Fruit fly (Drosophila melanogaster): ENCODE measurements around the gene Pex16.
A peak's percentile ranks its signal among the peaks of the same experiment; 100 is the strongest.

The Pex16 gene

dm6 chr3L:20778224-20779063, at the start of gene Pex16, which contains the start of gene Pex14:
Pex16 (minus strand) TSS chr3L:20778264.
Pex14 (plus strand) TSS chr3L:20778799.
- TF ChIP-seq CG11902 (GFP tag; optimal IDR thresholded peaks at IDR 0.05): peak; percentile 66
- TF ChIP-seq eg (GFP tag; IDR thresholded peaks at IDR 0.05): peak; percentile 74
- peak; percentile 83 for TF ChIP-seq lz (GFP tag; optimal IDR thresholded peaks at IDR 0.05)
- TF ChIP-seq dsx (GFP tag; optimal IDR thresholded peaks at IDR 0.05; ENCODE audit: poor library complexity, severe bottlenecking): peak; percentile 48
- no peak for TF ChIP-seq CG34406 (GFP tag; optimal IDR thresholded peaks at IDR 0.05)
- TF ChIP-seq Sox14 (GFP tag; optimal IDR thresholded peaks at IDR 0.05): peak; percentile 75
- no peak for TF ChIP-seq CG1621 (tag; optimal IDR thresholded peaks at IDR 0.05)
- peak; percentile 12 for TF ChIP-seq Blimp-1 (GFP tag; optimal IDR thresholded peaks at IDR 0.05)
- no peak for TF ChIP-seq fd85E (GFP tag; optimal IDR thresholded peaks at IDR 0.05)
- peak; percentile 87 for TF ChIP-seq Hr39 (GFP tag; optimal IDR thresholded peaks at IDR 0.05)
- TF ChIP-seq CG15336 (GFP tag; IDR thresholded peaks at IDR 0.05): peak; percentile 59
- peak; percentile 86 for TF ChIP-seq CG31627 (GFP tag; optimal IDR thresholded peaks at IDR 0.05)
- TF ChIP-seq CG6276 (GFP tag; optimal IDR thresholded peaks at IDR 0.05): peak; percentile 26
- TF ChIP-seq svp (GFP tag): peak; percentile 91
- peak; percentile 22 to 38 for TF ChIP-seq ss (GFP tag; optimal IDR thresholded peaks at IDR 0.05)
- no peak for TF ChIP-seq Sox102F (GFP tag; optimal IDR thresholded peaks at IDR 0.05)
- TF ChIP-seq Eip75B (GFP tag; optimal IDR thresholded peaks at IDR 0.05): no peak
- TF ChIP-seq Ets21C (GFP tag; optimal IDR thresholded peaks at IDR 0.05): peak; percentile 74
- TF ChIP-seq CG8632 (GFP tag; optimal IDR thresholded peaks at IDR 0.05): no peak
- no peak for TF ChIP-seq CG10631 (GFP tag; optimal IDR thresholded peaks at IDR 0.05)
- peak; percentile 74 for TF ChIP-seq acj6 (GFP tag; optimal IDR thresholded peaks at IDR 0.05)
- TF ChIP-seq CG4318 (GFP tag; optimal IDR thresholded peaks at IDR 0.05): no peak
- peak; percentile 75 for TF ChIP-seq CG3919 (GFP tag; optimal IDR thresholded peaks at IDR 0.05)
- peak in 1 of 2 experiments; percentile 51 for TF ChIP-seq salr (GFP tag; optimal IDR thresholded peaks at IDR 0.05)
- TF ChIP-seq Gug (GFP tag; IDR thresholded peaks at IDR 0.05): peak; percentile 51
- TF ChIP-seq vri (GFP tag; optimal IDR thresholded peaks at IDR 0.05): no peak
- TF ChIP-seq dac (GFP tag; optimal IDR thresholded peaks at IDR 0.05): peak; percentile 27
- TF ChIP-seq CG6792 (GFP tag; optimal IDR thresholded peaks at IDR 0.05): peak; percentile 61
- no peak for TF ChIP-seq OdsH (GFP tag; optimal IDR thresholded peaks at IDR 0.05)
- no peak for TF ChIP-seq CG6808 (GFP tag; optimal IDR thresholded peaks at IDR 0.05)
- no peak for TF ChIP-seq CG8119 (GFP tag; IDR thresholded peaks at IDR 0.05)
- peak; percentile 89 for TF ChIP-seq Eip78C (GFP tag)
- peak; percentile 51 for TF ChIP-seq fd59A (GFP tag; optimal IDR thresholded peaks at IDR 0.05)
- TF ChIP-seq Sox15 (GFP tag; optimal IDR thresholded peaks at IDR 0.05): peak; percentile 63
- no peak for TF ChIP-seq Met (GFP tag; optimal IDR thresholded peaks at IDR 0.05)
- no peak for TF ChIP-seq CG6854 (GFP tag; optimal IDR thresholded peaks at IDR 0.05)
- peak; percentile 20; the same call in 1 of the 2 replicates for TF ChIP-seq CG11294 (GFP tag; IDR thresholded peaks at IDR 0.05)
- TF ChIP-seq CG6163 (GFP tag; IDR thresholded peaks at IDR 0.05): peak; percentile 74
- TF ChIP-seq topi (GFP tag; optimal IDR thresholded peaks at IDR 0.05): peak; percentile 71
- peak; percentile 37 for TF ChIP-seq Ets96B (tag; optimal IDR thresholded peaks at IDR 0.05)
- no peak for TF ChIP-seq spab (GFP tag; optimal IDR thresholded peaks at IDR 0.05)
- no peak for TF ChIP-seq Smox (GFP tag; optimal IDR thresholded peaks at IDR 0.05)
- peak; percentile 78 for TF ChIP-seq pdm3 (GFP tag; optimal IDR thresholded peaks at IDR 0.05)
- peak; percentile 57 for TF ChIP-seq CG8319 (GFP tag; optimal IDR thresholded peaks at IDR 0.05)
- TF ChIP-seq CG11762 (GFP tag; optimal IDR thresholded peaks at IDR 0.05; ENCODE audit: insufficient read depth): peak; percentile 46
- TF ChIP-seq CG7368 (GFP tag; optimal IDR thresholded peaks at IDR 0.05): peak; percentile 38
- TF ChIP-seq Hr4 (GFP tag; optimal IDR thresholded peaks at IDR 0.05): peak; percentile 77
- TF ChIP-seq CG10669 (GFP tag; optimal IDR thresholded peaks at IDR 0.05): no peak
- peak; percentile 73 for TF ChIP-seq CG3032 (tag; optimal IDR thresholded peaks at IDR 0.05)
- TF ChIP-seq CG16779 (tag; optimal IDR thresholded peaks at IDR 0.05): peak; percentile 12

Data from whole organism, prepupa.